Fruit fly (Drosophila melanogaster) whole organism, embryonic: ENCODE data around the gene Syx8.
A peak's percentile ranks its signal among the peaks of the same experiment; 100 is the strongest.

Source experiments
- Awh ChIP-seq: fragments of 200-800 bp; sonication (Bioruptor generic); IDR thresholded peaks from 2 replicates; pipeline ENCODE4, ENCODE4 v1.3.6; 2022; ENCODE audit warnings: missing biosample characterization, missing genetic modification characterization
- CG10979 ChIP-seq: fragments of 200-800 bp; sonication (Bioruptor generic); optimal IDR thresholded peaks from 2 replicates; lab custom pipeline; 2018; ENCODE audit warnings: missing biosample characterization, mild to moderate bottlenecking, missing genetic modification characterization, moderate library complexity
- CG11085 ChIP-seq: fragments of 200-800 bp; sonication (Bioruptor generic); IDR thresholded peaks from 2 replicates; pipeline ENCODE4 v1.3.6; 2022; ENCODE audit warnings: missing biosample characterization, missing genetic modification characterization
- CG11723 ChIP-seq: fragments of 200-800 bp; sonication (Bioruptor generic); optimal IDR thresholded peaks from 2 replicates; lab custom pipeline; 2017; ENCODE audit warnings: missing biosample characterization, mild to moderate bottlenecking, missing genetic modification characterization
- CG16815 ChIP-seq: fragments of 200-800 bp; sonication (Bioruptor generic); optimal IDR thresholded peaks from 3 replicates; lab custom pipeline; 2017; ENCODE audit warnings: missing biosample characterization, mild to moderate bottlenecking, missing genetic modification characterization
- CG17186 ChIP-seq: fragments of 200-800 bp; sonication (Bioruptor generic); optimal IDR thresholded peaks from 3 replicates; lab custom pipeline; 2017; ENCODE audit warnings: missing biosample characterization, missing genetic modification reagents, missing genetic modification characterization
- CG17328 ChIP-seq: fragments of 200-800 bp; sonication (Bioruptor generic); IDR thresholded peaks from 2 replicates; pipeline ENCODE4 v1.3.6; 2022; ENCODE audit warnings: missing biosample characterization, missing genetic modification characterization
- CG17361 ChIP-seq: fragments of 200-800 bp; sonication (Bioruptor generic); IDR thresholded peaks from 3 replicates; pipeline ENCODE4 v1.3.6; 2022; ENCODE audit warnings: missing biosample characterization, missing genetic modification characterization
- CG17829 ChIP-seq: fragments of 200-800 bp; optimal IDR thresholded peaks from 2 replicates; lab custom pipeline; 2019; ENCODE audit warnings: missing biosample characterization, mild to moderate bottlenecking, missing genetic modification characterization, moderate library complexity
- CG2678 ChIP-seq: fragments of 200-800 bp; sonication (Bioruptor generic); optimal IDR thresholded peaks from 3 replicates; lab custom pipeline; 2019; ENCODE audit warnings: missing biosample characterization, mild to moderate bottlenecking, missing genetic modification characterization, moderate library complexity
- CG32532 ChIP-seq: fragments of 200-800 bp; sonication (Bioruptor generic); IDR thresholded peaks from 2 replicates; pipeline ENCODE4 v1.3.6; 2022; ENCODE audit warnings: missing biosample characterization, missing genetic modification characterization
- CG34422 ChIP-seq: fragments of 200-800 bp; sonication (Bioruptor generic); IDR thresholded peaks from 3 replicates; pipeline ENCODE4 v1.3.6; 2022; ENCODE audit warnings: missing biosample characterization, missing genetic modification characterization
- CG5180 ChIP-seq: fragments of 200-800 bp; sonication (Bioruptor generic); optimal IDR thresholded peaks from 3 replicates; lab custom pipeline; 2017; ENCODE audit warnings: missing biosample characterization, missing genetic modification characterization, mild to moderate bottlenecking, moderate library complexity, missing genetic modification reagents
- CG6272 ChIP-seq: fragments of 200-800 bp; sonication (Bioruptor generic); IDR thresholded peaks from 2 replicates; pipeline ENCODE4 v1.3.6; 2022; ENCODE audit warnings: missing biosample characterization, missing genetic modification characterization
- CG7745 ChIP-seq: fragments of 200-800 bp; sonication (Bioruptor generic); optimal IDR thresholded peaks from 2 replicates; lab custom pipeline; 2018; ENCODE audit warnings: missing biosample characterization, mild to moderate bottlenecking, missing genetic modification characterization, moderate library complexity
- CG7963 ChIP-seq: fragments of 200-800 bp; sonication (Bioruptor generic); IDR thresholded peaks from 3 replicates; pipeline ENCODE4 v1.3.6; 2022; ENCODE audit warnings: missing biosample characterization, missing genetic modification characterization; ENCODE audit not compliant: partially characterized antibody
- CG8281 ChIP-seq: fragments of 200-800 bp; sonication (Bioruptor generic); optimal IDR thresholded peaks from 2 replicates; lab custom pipeline; 2018; ENCODE audit warnings: missing biosample characterization, mild to moderate bottlenecking, missing genetic modification characterization, moderate library complexity
- CG8765 ChIP-seq: fragments of 200-800 bp; sonication (Bioruptor generic); IDR thresholded peaks from 2 replicates; pipeline ENCODE4 v1.3.6; 2022; ENCODE audit warnings: missing biosample characterization, missing genetic modification characterization
- CG9609 ChIP-seq: fragments of 200-800 bp; sonication (Bioruptor generic); optimal IDR thresholded peaks from 3 replicates; lab custom pipeline; 2016; ENCODE audit warnings: missing biosample characterization, missing genetic modification characterization
- Dad ChIP-seq: fragments of 200-800 bp; sonication (Bioruptor generic); optimal IDR thresholded peaks from 3 replicates; lab custom pipeline; 2016; ENCODE audit warnings: missing biosample characterization, missing genetic modification characterization
- Dek ChIP-seq: fragments of 200-800 bp; sonication (Bioruptor generic); optimal IDR thresholded peaks from 3 replicates; lab custom pipeline; 2019; ENCODE audit warnings: missing biosample characterization, mild to moderate bottlenecking, missing genetic modification characterization, moderate library complexity
- Dll ChIP-seq: fragments of 200-800 bp; sonication (Bioruptor generic); IDR thresholded peaks from 4 replicates; pipeline ENCODE4 v1.3.6; 2022; ENCODE audit warnings: missing biosample characterization, missing genetic modification characterization; ENCODE audit not compliant: partially characterized antibody
- Doc2 ChIP-seq: fragments of 200-800 bp; sonication (Bioruptor generic); IDR thresholded peaks from 2 replicates; pipeline ENCODE4 v1.3.6; 2022; ENCODE audit warnings: missing biosample characterization, missing genetic modification characterization
- Dp ChIP-seq: fragments of 200-800 bp; sonication (Bioruptor generic); optimal IDR thresholded peaks from 2 replicates; lab custom pipeline; 2018; ENCODE audit warnings: missing biosample characterization, mild to moderate bottlenecking, missing genetic modification characterization, moderate library complexity
- Dref ChIP-seq: fragments of 200-800 bp; sonication (Bioruptor generic); IDR thresholded peaks from 2 replicates; pipeline ENCODE4 v1.3.6; 2022; ENCODE audit warnings: missing biosample characterization, missing genetic modification characterization
- HHEX ChIP-seq: fragments of 200-800 bp; sonication (Bioruptor generic); optimal IDR thresholded peaks from 3 replicates; lab custom pipeline; 2017; ENCODE audit warnings: missing biosample characterization, mild to moderate bottlenecking, missing genetic modification characterization, missing genetic modification reagents
- Hr39 ChIP-seq: fragments of >200 bp; optimal IDR thresholded peaks from 2 replicates; lab custom pipeline; 2017
- MBD-R2 ChIP-seq: fragments of 200-800 bp; sonication (Bioruptor generic); IDR thresholded peaks from 2 replicates; pipeline ENCODE4 v1.3.6; 2022; ENCODE audit warnings: missing biosample characterization, missing genetic modification characterization
- Mad ChIP-seq: fragments of 200-800 bp; sonication (Bioruptor generic); optimal IDR thresholded peaks from 2 replicates; lab custom pipeline; 2016; ENCODE audit warnings: missing biosample characterization, missing genetic modification characterization
- Oaz ChIP-seq: fragments of 200-800 bp; sonication (Bioruptor generic); IDR thresholded peaks from 2 replicates; pipeline ENCODE4 v1.3.6; 2022; ENCODE audit warnings: missing biosample characterization, missing genetic modification characterization
- Sry-δ ChIP-seq: fragments of 200-800 bp; sonication (Bioruptor generic); optimal IDR thresholded peaks from 2 replicates; lab custom pipeline; 2016; ENCODE audit warnings: missing biosample characterization, missing genetic modification characterization
- Xrp1 ChIP-seq: fragments of 200-800 bp; sonication (Bioruptor generic); IDR thresholded peaks from 2 replicates; pipeline ENCODE4 v1.3.6; 2022; ENCODE audit warnings: missing biosample characterization, missing genetic modification characterization
- al ChIP-seq: fragments of 200-800 bp; sonication (Bioruptor generic); IDR thresholded peaks from 2 replicates; pipeline ENCODE4 v1.3.6; 2022; ENCODE audit warnings: missing biosample characterization, missing genetic modification characterization
- bbx ChIP-seq: fragments of 200-800 bp; sonication (Bioruptor generic); IDR thresholded peaks from 2 replicates; pipeline ENCODE4 v1.3.6; 2022; ENCODE audit warnings: missing biosample characterization, missing genetic modification characterization; ENCODE audit not compliant: partially characterized antibody
- dm ChIP-seq: fragments of 200-800 bp; sonication (Bioruptor generic); optimal IDR thresholded peaks from 3 replicates; lab custom pipeline; 2016; ENCODE audit warnings: missing biosample characterization, missing genetic modification characterization
- en ChIP-seq: fragments of 200-800 bp; sonication (Bioruptor generic); optimal IDR thresholded peaks from 2 replicates; lab custom pipeline; 2016; ENCODE audit warnings: missing biosample characterization, missing genetic modification characterization
- fu2 ChIP-seq: fragments of 200-800 bp; sonication (Bioruptor generic); optimal IDR thresholded peaks from 2 replicates; lab custom pipeline; 2016; ENCODE audit warnings: missing biosample characterization, missing genetic modification characterization
- gsb ChIP-seq: fragments of 200-800 bp; sonication (Bioruptor generic); IDR thresholded peaks from 2 replicates; pipeline ENCODE4 v1.3.6; 2022; ENCODE audit warnings: missing biosample characterization, missing genetic modification characterization
- hbn ChIP-seq: fragments of 200-800 bp; sonication (Bioruptor generic); IDR thresholded peaks from 2 replicates; pipeline ENCODE4 v1.3.6; 2022; ENCODE audit warnings: missing biosample characterization, missing genetic modification characterization; ENCODE audit not compliant: partially characterized antibody
- insv ChIP-seq, 2 experiments: fragments of 200-800 bp; sonication (Bioruptor generic); optimal IDR thresholded peaks; 3 replicates each; lab custom pipeline; 2016 to 2018; ENCODE audit warnings: missing biosample characterization in 2 of 2, missing genetic modification characterization in 2 of 2
- mirr ChIP-seq: fragments of 200-800 bp; sonication (Bioruptor generic); optimal IDR thresholded peaks from 3 replicates; lab custom pipeline; 2018; ENCODE audit warnings: missing biosample characterization, mild to moderate bottlenecking, missing genetic modification characterization
- odd ChIP-seq: fragments of 200-800 bp; sonication (Bioruptor generic); optimal IDR thresholded peaks from 2 replicates; lab custom pipeline; 2017; ENCODE audit warnings: missing biosample characterization, mild to moderate bottlenecking, missing genetic modification characterization
- org-1 ChIP-seq: fragments of 200-800 bp; sonication (Bioruptor generic); optimal IDR thresholded peaks from 2 replicates; lab custom pipeline; 2017; ENCODE audit warnings: missing biosample characterization, missing genetic modification characterization
- pnt ChIP-seq: fragments of 200-800 bp; sonication (Bioruptor generic); optimal IDR thresholded peaks from 3 replicates; lab custom pipeline; 2016; ENCODE audit warnings: missing biosample characterization, missing genetic modification characterization
- sens-2 ChIP-seq: fragments of 200-800 bp; sonication (Bioruptor generic); IDR thresholded peaks from 2 replicates; pipeline ENCODE4 v1.3.6; 2022; ENCODE audit warnings: missing biosample characterization, missing genetic modification characterization
- sob ChIP-seq: fragments of 200-800 bp; sonication (Bioruptor generic); IDR thresholded peaks from 2 replicates; pipeline ENCODE4 v1.3.6; 2022; ENCODE audit warnings: missing biosample characterization, missing genetic modification characterization
- sr ChIP-seq: fragments of 200-800 bp; sonication (Bioruptor generic); IDR thresholded peaks from 3 replicates; pipeline ENCODE4 v1.3.6; 2022; ENCODE audit warnings: missing biosample characterization, missing genetic modification characterization
- stc ChIP-seq: fragments of 200-800 bp; sonication (Bioruptor generic); IDR thresholded peaks from 2 replicates; pipeline ENCODE4 v1.3.6; 2022; ENCODE audit warnings: missing biosample characterization, missing genetic modification characterization
- zen2 ChIP-seq: fragments of 200-800 bp; sonication (Bioruptor generic); IDR thresholded peaks from 3 replicates; pipeline ENCODE4 v1.3.6; 2022; ENCODE audit warnings: missing biosample characterization, missing genetic modification characterization; ENCODE audit not compliant: partially characterized antibody
- zf30C ChIP-seq: fragments of 200-800 bp; sonication (Bioruptor generic); optimal IDR thresholded peaks from 3 replicates; lab custom pipeline; 2018; ENCODE audit warnings: missing biosample characterization, mild to moderate bottlenecking, missing genetic modification characterization

Syx8 gene

DNA sequence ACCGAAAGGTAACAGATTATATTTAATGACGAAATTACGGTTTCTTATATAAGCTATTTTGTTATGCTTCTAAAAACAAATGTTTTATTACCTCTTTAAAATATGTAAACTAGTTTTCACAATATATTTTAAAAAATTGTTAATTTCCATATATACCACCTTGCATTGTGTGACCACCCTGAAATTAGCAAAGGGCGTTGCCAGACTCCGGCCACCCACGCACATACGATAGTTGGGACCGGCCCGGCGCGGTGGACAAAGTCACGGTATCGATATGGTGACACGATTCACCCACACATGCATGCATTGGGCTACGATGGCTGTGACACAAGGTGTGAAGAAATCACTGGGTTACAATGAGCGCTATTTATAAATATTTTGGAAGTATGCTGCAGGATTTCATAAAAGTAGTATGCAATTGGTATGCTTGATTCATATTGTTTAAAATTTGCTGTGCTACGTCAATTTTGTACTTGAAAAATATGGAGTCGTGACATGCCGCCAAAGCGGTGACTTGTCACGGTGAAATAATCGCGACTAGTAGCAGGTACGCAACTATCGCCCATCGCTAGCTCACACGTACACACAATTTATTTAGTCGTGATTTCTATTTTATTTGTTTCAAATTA lies 1.3 kb upstream of the Syx8 start (continued):
- TF ChIP-seq bbx (GFP tag; lab: Robert Waterston, UW) (peak; percentile 83), CG6272 (GFP tag; lab: Robert Waterston, UW) (peak; percentile 54), CG16815 (GFP tag; lab: Kevin White, UChicago) (peak; percentile 30), stc (peak; percentile 69; the same call in 1 of the 2 replicates), Dref (GFP tag; lab: Robert Waterston, UW) (peak; percentile 52), en (GFP tag; lab: Kevin White, UChicago) (no peak), CG11085 (peak; percentile 33; the same call in 1 of the 2 replicates), CG17328 (GFP tag; lab: Robert Waterston, UW) (peak; percentile 62), zen2 (peak; percentile 87; the same call in 2 of the 3 replicates), org-1 (no peak), gsb (GFP tag; lab: Robert Waterston, UW) (peak; percentile 11; the same call in 1 of the 2 replicates), hbn (GFP tag; lab: Robert Waterston, UW) (peak; percentile 95), CG10979 (tag; lab: Kevin White, UChicago) (no peak), CG8281 (no peak), MBD-R2 (GFP tag; lab: Robert Waterston, UW) (peak; percentile 66), sens-2 (GFP tag; lab: Robert Waterston, UW) (no peak), CG11723 (GFP tag; lab: Kevin White, UChicago) (no peak), Sry-δ (GFP tag; lab: Kevin White, UChicago) (peak; percentile 98), Dll (GFP tag; lab: Robert Waterston, UW) (peak; percentile 98), Dek (tag; lab: Kevin White, UChicago) (peak; percentile 68), Awh (GFP tag; lab: Robert Waterston, UW) (peak; percentile 22; the same call in 1 of the 2 replicates), Hr39 (no peak), CG7963 (GFP tag; lab: Robert Waterston, UW) (peak; percentile 79; the same call in 2 of the 3 replicates), insv (GFP tag; optimal IDR thresholded peaks at IDR 0.05; lab: Kevin White, UChicago) (peak in 1 of 2 experiments; percentile 6), sr (GFP tag; lab: Robert Waterston, UW) (peak; percentile 98), odd (GFP tag; lab: Kevin White, UChicago) (no peak), zf30C (GFP tag; lab: Kevin White, UChicago) (no peak), CG17186 (peak; percentile 89), CG7745 (tag; lab: Kevin White, UChicago) (no peak), Xrp1 (peak; percentile 53; the same call in 1 of the 2 replicates), fu2 (GFP tag; lab: Kevin White, UChicago) (peak; percentile 34), CG8765 (GFP tag; lab: Robert Waterston, UW) (no peak), CG17361 (GFP tag; lab: Robert Waterston, UW) (peak; percentile 73; the same call in 2 of the 3 replicates), pnt (GFP tag; lab: Kevin White, UChicago) (peak; percentile 53), Doc2 (GFP tag; lab: Robert Waterston, UW) (no peak), dm (GFP tag; lab: Kevin White, UChicago) (peak; percentile 82), al (GFP tag; lab: Robert Waterston, UW) (peak; percentile 20; the same call in 1 of the 2 replicates), Dad (peak; percentile 64), mirr (GFP tag; lab: Kevin White, UChicago) (peak; percentile 15), CG2678 (peak; percentile 70), Oaz (GFP tag; lab: Robert Waterston, UW) (no peak), Dp (GFP tag; lab: Kevin White, UChicago) (peak; percentile 47), CG34422 (GFP tag; lab: Robert Waterston, UW) (peak; percentile 77), CG9609 (GFP tag; lab: Kevin White, UChicago) (peak; percentile 62), HHEX (GFP tag; lab: Kevin White, UChicago) (peak; percentile 36), CG5180 (GFP tag; lab: Kevin White, UChicago) (no peak), CG32532 (GFP tag; lab: Robert Waterston, UW) (peak; percentile 80), Mad (GFP tag; lab: Kevin White, UChicago) (peak; percentile 64), sob (GFP tag; lab: Robert Waterston, UW) (peak; percentile 64; the same call in 1 of the 2 replicates), CG17829 (peak; percentile 61)
